Fruit fly (Drosophila melanogaster): Measurements from ENCODE around the gene t-cup.

DNA sequence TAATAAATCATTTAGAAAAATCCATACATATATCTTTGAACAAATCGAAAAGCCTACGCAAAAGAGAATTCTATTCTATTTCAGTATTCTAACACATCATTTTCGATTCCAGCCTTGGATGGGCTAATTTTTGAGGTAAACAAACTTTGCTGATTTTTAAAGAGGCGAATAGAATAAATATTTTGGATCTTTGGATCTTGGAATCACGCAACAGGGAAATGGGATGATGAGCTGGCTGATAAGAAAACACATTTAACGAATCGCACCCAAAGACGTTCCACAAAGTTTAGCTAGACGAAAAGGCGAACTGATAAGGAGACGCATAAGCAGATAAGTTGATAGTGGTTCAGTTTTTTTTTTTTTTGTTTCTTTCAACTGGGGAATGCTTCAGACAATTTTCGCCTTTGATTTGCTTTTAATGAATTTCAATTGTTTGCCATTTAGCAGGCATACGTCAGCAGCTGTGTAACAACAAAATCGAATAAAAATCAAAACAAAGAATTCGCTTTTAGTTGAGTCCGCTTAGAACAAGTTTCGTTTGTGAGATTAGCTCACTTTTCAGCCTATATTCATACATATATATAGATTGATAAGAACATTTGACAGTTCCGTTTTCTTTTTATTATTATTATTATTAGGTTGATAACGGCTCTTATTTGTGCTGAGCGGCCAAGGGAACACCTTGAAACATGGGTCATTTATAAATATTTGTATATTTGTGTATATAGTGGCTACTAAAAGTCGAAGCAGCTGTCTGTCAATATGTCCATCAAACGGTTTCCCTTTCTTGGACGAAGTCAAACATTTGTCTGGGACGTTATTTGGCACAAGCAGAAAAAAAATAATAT, 31.7 kb downstream of the t-cup start:
- no peak for TF ChIP-seq ttk (optimal IDR thresholded peaks at IDR 0.05)
- TF ChIP-seq insv (optimal IDR thresholded peaks at IDR 0.05) = no peak

Measured in Kc167 (cell line).